Fruit fly (Drosophila melanogaster): Measurements from ENCODE around the gene Btk.

Btk gene

dm6 chr2L:8212666-8213270 lies 88.1 kb downstream of the Btk start, which contains the start of the genes CG8372 and CG8360 (continued):
- TF ChIP-seq ewg (GFP tag; optimal IDR thresholded peaks at IDR 0.05) (peak; percentile 95), dmrt11E (tag; optimal IDR thresholded peaks at IDR 0.05) (peak; percentile 95), corto (GFP tag; optimal IDR thresholded peaks at IDR 0.05) (peak; percentile 99), sens-2 (GFP tag; IDR thresholded peaks at IDR 0.05) (peak; percentile 99), fu2 (GFP tag; optimal IDR thresholded peaks at IDR 0.05) (peak; percentile 99), dpn (GFP tag; optimal IDR thresholded peaks at IDR 0.05) (peak; percentile 99), fd64A (GFP tag; optimal IDR thresholded peaks at IDR 0.05) (peak; percentile 96), CG6791 (GFP tag; IDR thresholded peaks at IDR 0.05; ENCODE audit: partially characterized antibody) (0 out of 3 replicates have a peak, but pooled peaks have one; percentile 25), tgo (GFP tag; IDR thresholded peaks at IDR 0.05) (peak; percentile 99), danr (GFP tag; IDR thresholded peaks at IDR 0.05) (peak; percentile 98), CG17328 (GFP tag; IDR thresholded peaks at IDR 0.05) (peak; percentile 99), seq (GFP tag; IDR thresholded peaks at IDR 0.05) (peak; percentile 99), bbx (GFP tag; IDR thresholded peaks at IDR 0.05; ENCODE audit: partially characterized antibody) (no peak), sisA (GFP tag; IDR thresholded peaks at IDR 0.05) (peak; percentile 99), gsb (GFP tag; IDR thresholded peaks at IDR 0.05) (peak; percentile 98), CG15011 (GFP tag; optimal IDR thresholded peaks at IDR 0.05) (peak; percentile 97), CG14860 (GFP tag; IDR thresholded peaks at IDR 0.05; ENCODE audit: partially characterized antibody) (no peak), CG16863 (GFP tag; optimal IDR thresholded peaks at IDR 0.05) (peak; percentile 99), Ptx1 (GFP tag; IDR thresholded peaks at IDR 0.05) (peak; percentile 100), nerfin-1 (tag; optimal IDR thresholded peaks at IDR 0.05) (peak; percentile 96), mld (GFP tag; IDR thresholded peaks at IDR 0.05; ENCODE audit: partially characterized antibody) (no peak), caup (GFP tag; optimal IDR thresholded peaks at IDR 0.05; ENCODE audit: severe bottlenecking) (peak; percentile 99), ash1 (GFP tag; optimal IDR thresholded peaks at IDR 0.05) (peak; percentile 95), Pdp1 (GFP tag; optimal IDR thresholded peaks at IDR 0.05) (peak; percentile 98 to 99), CG8944 (GFP tag; optimal IDR thresholded peaks at IDR 0.05) (peak; percentile 99), Hr78 (GFP tag; optimal IDR thresholded peaks at IDR 0.05) (peak in 1 of 2 experiments; percentile 89), grau (tag; optimal IDR thresholded peaks at IDR 0.05) (peak; percentile 97), Gug (GFP tag; IDR thresholded peaks at IDR 0.05) (peak; percentile 99), tio (GFP tag; optimal IDR thresholded peaks at IDR 0.05) (peak; percentile 98), NK7.1 (GFP tag; optimal IDR thresholded peaks at IDR 0.05) (peak; percentile 98), Ravus (GFP tag; IDR thresholded peaks at IDR 0.05) (peak; percentile 93), Atf-2 (GFP tag; optimal IDR thresholded peaks at IDR 0.05) (peak; percentile 99), Dref (GFP tag; IDR thresholded peaks at IDR 0.05) (peak; percentile 51), CG10209 (GFP tag; optimal IDR thresholded peaks at IDR 0.05) (peak; percentile 98), trem (tag; optimal IDR thresholded peaks at IDR 0.05) (peak; percentile 96), dan (GFP tag; IDR thresholded peaks at IDR 0.05) (peak; percentile 96), CG4360 (GFP tag; IDR thresholded peaks at IDR 0.05) (peak; percentile 90), zfh1 (GFP tag; IDR thresholded peaks at IDR 0.05) (peak; percentile 100), CG31388 (GFP tag; optimal IDR thresholded peaks at IDR 0.05) (peak; percentile 97), BtbVII (GFP tag; optimal IDR thresholded peaks at IDR 0.05) (peak; percentile 98), CG6272 (GFP tag; IDR thresholded peaks at IDR 0.05) (peak; percentile 99), fru (optimal IDR thresholded peaks at IDR 0.05) (no peak), da (GFP tag; optimal IDR thresholded peaks at IDR 0.05) (peak; percentile 98), prd (optimal IDR thresholded peaks at IDR 0.05) (no peak), prd (GFP tag; IDR thresholded peaks at IDR 0.05) (peak; percentile 100), ase (GFP tag; IDR thresholded peaks at IDR 0.05) (peak; percentile 99), chinmo (GFP tag; IDR thresholded peaks at IDR 0.05; ENCODE audit: partially characterized antibody) (0 out of 4 replicates have a peak, but pooled peaks have one; percentile 73), lmd (GFP tag; IDR thresholded peaks at IDR 0.05) (peak; percentile 99), Sin3A (optimal IDR thresholded peaks at IDR 0.05) (peak; percentile 65), Dad (GFP tag; optimal IDR thresholded peaks at IDR 0.05) (peak; percentile 99)

Measured in whole organism, embryonic.